Fruit fly (Drosophila melanogaster): Measurements from ENCODE around the gene Abd-B.

Gene Abd-B

dm6 chr3R:16991781-16992180, 19.7 kb upstream of the Abd-B start, which contains the start of gene EMC2B (continued):
- TF ChIP-seq CG8478 (optimal IDR thresholded peaks at IDR 0.05) (no peak), Hey (tag; optimal IDR thresholded peaks at IDR 0.05) (no peak), p53 (GFP tag; optimal IDR thresholded peaks at IDR 0.05) (no peak), gce (GFP tag; IDR thresholded peaks at IDR 0.05) (no peak), BtbVII (GFP tag; optimal IDR thresholded peaks at IDR 0.05) (no peak), Sry-δ (GFP tag; optimal IDR thresholded peaks at IDR 0.05) (no peak), Doc2 (GFP tag; IDR thresholded peaks at IDR 0.05) (no peak), CG8281 (tag; optimal IDR thresholded peaks at IDR 0.05) (no peak), Hr3 (GFP tag; optimal IDR thresholded peaks at IDR 0.05) (peak; percentile 39), Lhr (GFP tag; optimal IDR thresholded peaks at IDR 0.05) (no peak), sr (GFP tag; IDR thresholded peaks at IDR 0.05) (no peak), CG12219 (GFP tag; optimal IDR thresholded peaks at IDR 0.05) (no peak), Ptx1 (GFP tag; IDR thresholded peaks at IDR 0.05) (no peak), vvl (GFP tag; IDR thresholded peaks at IDR 0.05) (no peak), klu (GFP tag; IDR thresholded peaks at IDR 0.05) (no peak), ci (GFP tag; IDR thresholded peaks at IDR 0.05) (no peak), psq (GFP tag; optimal IDR thresholded peaks at IDR 0.05) (no peak), Dip2 (GFP tag; IDR thresholded peaks at IDR 0.05) (no peak), lbe (GFP tag; optimal IDR thresholded peaks at IDR 0.05) (no peak), CG13123 (GFP tag; optimal IDR thresholded peaks at IDR 0.05) (peak; percentile 14), CG2202 (tag; optimal IDR thresholded peaks at IDR 0.05) (no peak), sna (GFP tag; IDR thresholded peaks at IDR 0.05; ENCODE audit: partially characterized antibody) (no peak), dysf (GFP tag; IDR thresholded peaks at IDR 0.05) (no peak), nerfin-2 (GFP tag; IDR thresholded peaks at IDR 0.05; ENCODE audit: partially characterized antibody) (no peak), ham (GFP tag; IDR thresholded peaks at IDR 0.05) (no peak), CG10431 (GFP tag; optimal IDR thresholded peaks at IDR 0.05) (no peak), Spps (tag; optimal IDR thresholded peaks at IDR 0.05) (no peak), Side (GFP tag; optimal IDR thresholded peaks at IDR 0.05) (peak; percentile 45), D19B (GFP tag; optimal IDR thresholded peaks at IDR 0.05) (no peak), CG3065 (GFP tag; optimal IDR thresholded peaks at IDR 0.05) (no peak), CG7963 (GFP tag; IDR thresholded peaks at IDR 0.05; ENCODE audit: partially characterized antibody) (no peak), CG34224 (GFP tag; IDR thresholded peaks at IDR 0.05; ENCODE audit: partially characterized antibody) (no peak), pan (optimal IDR thresholded peaks at IDR 0.05) (no peak), pan (GFP tag; optimal IDR thresholded peaks at IDR 0.05 in 1 of 2, IDR thresholded peaks at IDR 0.05 in 1 of 2) (no peak), Dbx (GFP tag; IDR thresholded peaks at IDR 0.05) (no peak), CG3163 (GFP tag; optimal IDR thresholded peaks at IDR 0.05) (no peak), CG10979 (tag; optimal IDR thresholded peaks at IDR 0.05) (no peak), CG11085 (GFP tag; IDR thresholded peaks at IDR 0.05) (no peak), wek (GFP tag; optimal IDR thresholded peaks at IDR 0.05) (no peak), CG12104 (GFP tag; optimal IDR thresholded peaks at IDR 0.05) (no peak), Tbp (GFP tag; optimal IDR thresholded peaks at IDR 0.05) (no peak), ash1 (GFP tag; optimal IDR thresholded peaks at IDR 0.05) (no peak), cato (GFP tag; optimal IDR thresholded peaks at IDR 0.05; ENCODE audit: borderline replicate concordance) (no peak), CG31441 (GFP tag; IDR thresholded peaks at IDR 0.05) (no peak), fd64A (GFP tag; optimal IDR thresholded peaks at IDR 0.05) (no peak), Bdp1 (GFP tag; optimal IDR thresholded peaks at IDR 0.05) (no peak), YL-1 (GFP tag; optimal IDR thresholded peaks at IDR 0.05) (peak; percentile 32), CG3281 (GFP tag; optimal IDR thresholded peaks at IDR 0.05) (peak; percentile 45), Oaz (GFP tag; IDR thresholded peaks at IDR 0.05) (no peak), bowl (GFP tag; IDR thresholded peaks at IDR 0.05) (no peak), B-H2 (GFP tag; optimal IDR thresholded peaks at IDR 0.05) (peak; percentile 44), E2f2 (GFP tag; IDR thresholded peaks at IDR 0.05) (no peak), pb (GFP tag; optimal IDR thresholded peaks at IDR 0.05) (peak; percentile 39), row (GFP tag; IDR thresholded peaks at IDR 0.05) (no peak)

Measured in whole organism, embryonic.